Fruit fly (Drosophila melanogaster) whole organism: Measurements from ENCODE around the gene CG10352.

Experiments used
- CG8478 ChIP-seq: fragments of >200 bp; optimal IDR thresholded peaks from 2 replicates; lab custom pipeline; 2018; ENCODE audit warnings: inconsistent platforms
- Dll ChIP-seq: fragments of >200 bp; optimal IDR thresholded peaks from 2 replicates; lab custom pipeline; 2017
- psq ChIP-seq: fragments of >200 bp; optimal IDR thresholded peaks from 2 replicates; lab custom pipeline; 2017
- usp ChIP-seq: fragments of >200 bp; optimal IDR thresholded peaks from 2 replicates; lab custom pipeline; 2017; ENCODE audit warnings: missing biosample characterization, missing genetic modification characterization, mixed read lengths

dm6 chrX:11854758-11855465 lies 22.1 kb downstream of the CG10352 start, which contains the start of the genes CG10347 and ATP7:
- no peak for TF ChIP-seq psq (lab: Kevin White, UChicago)
- no peak for TF ChIP-seq CG8478 (lab: Kevin White, UChicago)
- no peak for TF ChIP-seq usp (GFP tag; lab: Kevin White, UChicago)
- no peak for TF ChIP-seq Dll (lab: Kevin White, UChicago)
